Worm (Caenorhabditis elegans) whole organism, L4 larva: ENCODE results near the gene aqp-1.

Experiments used
- F26F4.8 ChIP-seq: fragments of 200-800 bp; sonication (Bioruptor generic); conservative IDR thresholded peaks from 2 replicates; pipeline ENCODE4 v1.3.6; 2022; ENCODE audit warnings: missing genetic modification characterization, missing compliant biosample characterization
- F37D6.2 ChIP-seq: sonication (generic microtip); optimal IDR thresholded peaks from 2 replicates; lab custom pipeline; 2016; ENCODE audit warnings: mild to moderate bottlenecking, missing genetic modification characterization, missing compliant biosample characterization
- Y75B8A.6 ChIP-seq: fragments of 200-800 bp; sonication (Bioruptor generic); IDR thresholded peaks from 2 replicates; pipeline ENCODE4 v1.3.6; 2022; ENCODE audit warnings: missing genetic modification reagents, missing genetic modification characterization, missing compliant biosample characterization
- ZK337.2 ChIP-seq: fragments of 200-800 bp; sonication (Bioruptor generic); IDR thresholded peaks from 2 replicates; pipeline ENCODE4 v1.3.6; 2022; ENCODE audit warnings: missing genetic modification reagents, missing genetic modification characterization, missing compliant biosample characterization
- aha-1 ChIP-seq: fragments of 150-350 bp; peaks from one replicate; lab custom pipeline; 2014; ENCODE audit warnings: missing biosample characterization, missing genetic modification characterization
- arid-1 ChIP-seq: fragments of 200-800 bp; sonication (Bioruptor generic); conservative IDR thresholded peaks from 2 replicates; pipeline ENCODE4 v1.3.6; 2022; ENCODE audit warnings: missing genetic modification reagents, missing genetic modification characterization, missing compliant biosample characterization
- ceh-20 ChIP-seq: fragments of 200-800 bp; sonication (Bioruptor generic); IDR thresholded peaks from 2 replicates; pipeline ENCODE4 v1.3.6; 2022; ENCODE audit warnings: missing genetic modification reagents, missing genetic modification characterization, missing compliant biosample characterization
- ces-1 ChIP-seq: fragments of 150-350 bp; sonication (generic microtip); optimal IDR thresholded peaks from 4 replicates; lab custom pipeline; 2014; ENCODE audit warnings: missing biosample characterization, missing genetic modification reagents, missing genetic modification characterization
- daf-16 ChIP-seq, 3 experiments: sonication (generic microtip); optimal IDR thresholded peaks; 2 replicates each; lab custom pipeline; 2016 to 2017; ENCODE audit warnings: missing genetic modification characterization in 3 of 3, missing genetic modification reagents in 3 of 3, mild to moderate bottlenecking in 2 of 3, missing compliant biosample characterization in 2 of 3, missing biosample characterization in 1 of 3, moderate library complexity in 1 of 3
- daf-19 ChIP-seq: fragments of 200-800 bp; sonication (Bioruptor generic); conservative IDR thresholded peaks from 2 replicates; pipeline ENCODE4 v1.3.6; 2022; ENCODE audit warnings: missing genetic modification characterization, missing compliant biosample characterization
- dmd-6 ChIP-seq: fragments of 200-800 bp; sonication (Bioruptor generic); IDR thresholded peaks from 2 replicates; pipeline ENCODE4 v1.3.6; 2022; ENCODE audit warnings: missing genetic modification reagents, missing genetic modification characterization, missing compliant biosample characterization
- dmd-8 ChIP-seq: fragments of 200-800 bp; sonication (Bioruptor generic); IDR thresholded peaks from 2 replicates; pipeline ENCODE4 v1.3.6; 2022; ENCODE audit warnings: missing genetic modification characterization, missing compliant biosample characterization
- fkh-10 ChIP-seq: fragments of 150-350 bp; optimal IDR thresholded peaks from 2 replicates; lab custom pipeline; 2014; ENCODE audit warnings: missing biosample characterization, missing genetic modification reagents, missing genetic modification characterization
- gei-8 ChIP-seq: fragments of 200-800 bp; sonication (Bioruptor generic); optimal IDR thresholded peaks from 2 replicates; lab custom pipeline; 2018; ENCODE audit warnings: mild to moderate bottlenecking, missing genetic modification characterization, missing compliant biosample characterization
- hlh-11 ChIP-seq: fragments of 200-800 bp; sonication (Bioruptor generic); optimal IDR thresholded peaks from 2 replicates; lab custom pipeline; 2018; ENCODE audit warnings: mild to moderate bottlenecking, missing genetic modification characterization, missing compliant biosample characterization
- hlh-30 ChIP-seq: sonication (generic microtip); optimal IDR thresholded peaks from 2 replicates; lab custom pipeline; 2017; ENCODE audit warnings: antibody characterized with exemption, mild to moderate bottlenecking, missing genetic modification characterization, missing compliant biosample characterization; ENCODE audit not compliant: insufficient read depth
- jun-1 ChIP-seq: fragments of 150-350 bp; optimal IDR thresholded peaks from 2 replicates; lab custom pipeline; 2014; ENCODE audit warnings: missing biosample characterization, missing genetic modification reagents, missing genetic modification characterization
- lin-39 ChIP-seq: fragments of 150-350 bp; optimal IDR thresholded peaks from 2 replicates; lab custom pipeline; 2014; ENCODE audit warnings: missing biosample characterization, missing genetic modification reagents, missing genetic modification characterization
- lir-3 ChIP-seq: sonication (generic microtip); optimal IDR thresholded peaks from 2 replicates; lab custom pipeline; 2016; ENCODE audit warnings: mild to moderate bottlenecking, missing genetic modification characterization, missing compliant biosample characterization
- lsy-2 ChIP-seq, 2 experiments: fragments of 150-350 bp in 1 of 2; sonication (generic microtip) in 1 of 2; optimal IDR thresholded peaks; 2 replicates each; lab custom pipeline; 2014 to 2017; ENCODE audit warnings: missing biosample characterization in 2 of 2, missing genetic modification characterization in 2 of 2
- madf-5 ChIP-seq, 2 experiments: fragments of 200-800 bp; sonication (Bioruptor generic); IDR thresholded peaks; 2 replicates each; pipeline ENCODE4 v1.3.6; 2022; ENCODE audit warnings: missing compliant biosample characterization in 2 of 2, missing genetic modification characterization in 2 of 2
- madf-9 ChIP-seq: fragments of 200-800 bp; sonication (Bioruptor generic); conservative IDR thresholded peaks from 2 replicates; pipeline ENCODE4 v1.3.6; 2022; ENCODE audit warnings: missing genetic modification reagents, missing genetic modification characterization, missing compliant biosample characterization
- mdl-1 ChIP-seq, 2 experiments: fragments of 150-350 bp in 1 of 2; sonication (generic microtip) in 1 of 2; optimal IDR thresholded peaks; 2 replicates each; lab custom pipeline; 2014 to 2017; ENCODE audit warnings: missing biosample characterization in 2 of 2, missing genetic modification characterization in 2 of 2
- mep-1 ChIP-seq: fragments of 150-350 bp; sonication (generic microtip); optimal IDR thresholded peaks from 3 replicates; lab custom pipeline; 2014; ENCODE audit warnings: missing biosample characterization, missing genetic modification characterization
- mes-2 ChIP-seq: sonication (generic microtip); optimal IDR thresholded peaks from 2 replicates; lab custom pipeline; 2016; ENCODE audit warnings: missing genotype, mild to moderate bottlenecking, missing genetic modification characterization, missing compliant biosample characterization; ENCODE audit not compliant: poor library complexity, severe bottlenecking
- mxl-3 ChIP-seq: fragments of 200-800 bp; sonication (Bioruptor generic); optimal IDR thresholded peaks from 2 replicates; lab custom pipeline; 2018; ENCODE audit warnings: mild to moderate bottlenecking, missing genetic modification characterization, missing compliant biosample characterization
- nhr-11 ChIP-seq: fragments of 150-350 bp; optimal IDR thresholded peaks from 2 replicates; lab custom pipeline; 2014; ENCODE audit warnings: missing biosample characterization, missing genetic modification characterization
- nhr-111 ChIP-seq: fragments of 200-800 bp; sonication (Bioruptor generic); optimal IDR thresholded peaks from 2 replicates; lab custom pipeline; 2018; ENCODE audit warnings: mild to moderate bottlenecking, missing genetic modification characterization, missing compliant biosample characterization
- nhr-25 ChIP-seq: sonication (generic microtip); optimal IDR thresholded peaks from 2 replicates; lab custom pipeline; 2017; ENCODE audit warnings: missing genetic modification characterization, mild to moderate bottlenecking, missing compliant biosample characterization, antibody characterized with exemption, moderate library complexity, borderline replicate concordance; ENCODE audit not compliant: insufficient read depth
- nhr-28 ChIP-seq: fragments of 150-350 bp; optimal IDR thresholded peaks from 2 replicates; lab custom pipeline; 2014; ENCODE audit warnings: missing biosample characterization, missing genetic modification characterization
- pha-4 ChIP-seq, 2 experiments: fragments of 150-350 bp in 1 of 2; fragments of 200-800 bp in 1 of 2; sonication (Bioruptor generic) in 1 of 2; IDR thresholded peaks in 1 of 2; optimal IDR thresholded peaks in 1 of 2; 2 replicates each; pipeline versions ENCODE4 v1.3.6 to Lab custom; 2014 to 2022; ENCODE audit warnings: missing genetic modification characterization in 2 of 2, missing genetic modification reagents in 2 of 2, missing biosample characterization in 1 of 2, missing compliant biosample characterization in 1 of 2
- php-3 ChIP-seq: fragments of 200-800 bp; sonication (Bioruptor generic); IDR thresholded peaks from 2 replicates; pipeline ENCODE4 v1.3.6; 2022; ENCODE audit warnings: missing genetic modification reagents, missing genetic modification characterization, missing compliant biosample characterization
- pqm-1 ChIP-seq: sonication (generic microtip); optimal IDR thresholded peaks from 2 replicates; lab custom pipeline; 2017; ENCODE audit warnings: missing biosample characterization, missing genetic modification characterization
- set-16 ChIP-seq: fragments of 200-800 bp; sonication (Bioruptor generic); IDR thresholded peaks from 2 replicates; pipeline ENCODE4 v1.3.6; 2022; ENCODE audit warnings: missing genetic modification reagents, missing genetic modification characterization, missing compliant biosample characterization
- skn-1 ChIP-seq: fragments of 150-350 bp; optimal IDR thresholded peaks from 2 replicates; lab custom pipeline; 2014; ENCODE audit warnings: missing biosample characterization, missing genetic modification characterization
- snpc-4 ChIP-seq: fragments of 150-350 bp; optimal IDR thresholded peaks from 2 replicates; lab custom pipeline; 2014; ENCODE audit warnings: missing biosample characterization, missing genetic modification characterization
- spr-1 ChIP-seq: sonication (generic microtip); optimal IDR thresholded peaks from 2 replicates; lab custom pipeline; 2016; ENCODE audit warnings: mild to moderate bottlenecking, missing genetic modification characterization, missing compliant biosample characterization
- spr-3 ChIP-seq: fragments of 200-800 bp; sonication (Bioruptor generic); optimal IDR thresholded peaks from 2 replicates; lab custom pipeline; 2018; ENCODE audit warnings: mild to moderate bottlenecking, missing genetic modification characterization, missing compliant biosample characterization
- tra-1 ChIP-seq: fragments of 200-800 bp; sonication (Bioruptor generic); IDR thresholded peaks from 2 replicates; pipeline ENCODE4 v1.3.6; 2022; ENCODE audit warnings: missing genetic modification reagents, missing genetic modification characterization, missing compliant biosample characterization
- unc-62 ChIP-seq, 3 experiments: fragments of 150-350 bp in 1 of 3; sonication (generic microtip); optimal IDR thresholded peaks in 2 of 3; peaks in 1 of 3; 1 replicate in 1 of 3; 2 replicates in 2 of 3; lab custom pipeline; 2014 to 2017; ENCODE audit warnings: missing biosample characterization in 3 of 3, missing genetic modification characterization in 3 of 3, missing genetic modification reagents in 3 of 3, missing genotype in 1 of 3
- zip-11 ChIP-seq: fragments of 200-800 bp; sonication (Bioruptor generic); IDR thresholded peaks from 2 replicates; pipeline ENCODE4 v1.3.6; 2022; ENCODE audit warnings: missing genetic modification characterization, missing compliant biosample characterization
- zip-2 ChIP-seq: fragments of 150-350 bp; optimal IDR thresholded peaks from 2 replicates; lab custom pipeline; 2014; ENCODE audit warnings: missing biosample characterization, missing genetic modification characterization
- ztf-11 ChIP-seq: fragments of 150-350 bp; optimal IDR thresholded peaks from 2 replicates; lab custom pipeline; 2014; ENCODE audit warnings: missing biosample characterization, missing genetic modification characterization

aqp-1 gene

ce11 chrII:7287140-7287539 lies 49.0 kb upstream of the aqp-1 start (continued):
- no peak for TF ChIP-seq ZK337.2 (GFP tag; lab: Robert Waterston, UW)
- TF ChIP-seq F26F4.8 (GFP tag; lab: Robert Waterston, UW): no peak
- peak; percentile 71; the same call in 1 of the 2 replicates for TF ChIP-seq tra-1
- TF ChIP-seq lsy-2 (tag; optimal IDR thresholded peaks at IDR 0.05; lab: Kevin White, UChicago): peak in 1 of 2 experiments; percentile 1
- no peak for TF ChIP-seq mep-1 (tag; lab: Kevin White, UChicago)
- no peak for TF ChIP-seq daf-19 (GFP tag; lab: Robert Waterston, UW)
- TF ChIP-seq ceh-20: peak; percentile 70
- no peak for TF ChIP-seq Y75B8A.6 (GFP tag; lab: Robert Waterston, UW)
- TF ChIP-seq php-3 (GFP tag; lab: Robert Waterston, UW): peak; percentile 63; the same call in 1 of the 2 replicates
- no peak for TF ChIP-seq mes-2 (tag; lab: Kevin White, UChicago)
- no peak for TF ChIP-seq zip-11
- TF ChIP-seq jun-1 (tag; lab: Kevin White, UChicago): no peak
- no peak for TF ChIP-seq nhr-25 (tag; lab: Kevin White, UChicago)
- TF ChIP-seq pqm-1 (tag; lab: Kevin White, UChicago): peak; percentile 20
- TF ChIP-seq zip-2 (tag; lab: Kevin White, UChicago): no peak
- no peak for TF ChIP-seq ztf-11
- no peak for TF ChIP-seq fkh-10

DNA sequence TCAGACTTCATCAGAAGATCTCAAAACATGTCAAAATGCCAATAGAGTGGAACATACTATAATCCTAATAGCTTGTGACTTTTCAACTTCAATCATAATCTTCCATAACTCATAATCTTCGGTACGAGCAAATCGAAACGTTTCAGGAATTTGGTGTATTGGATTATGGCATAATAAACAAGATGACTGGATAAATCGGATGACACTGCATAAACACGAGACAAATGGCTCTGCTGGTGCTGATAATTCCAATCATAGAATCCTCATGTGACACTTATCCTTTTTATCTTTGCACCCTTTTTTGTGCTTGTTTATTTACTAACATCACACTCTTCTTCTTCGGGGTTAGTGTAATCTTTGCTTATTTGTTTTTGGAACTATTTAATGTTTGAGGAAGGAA lies 44.9 kb upstream of the aqp-1 start:
- TF ChIP-seq mep-1 (tag; lab: Kevin White, UChicago): no peak
- peak; percentile 84 for TF ChIP-seq aha-1 (tag; lab: Kevin White, UChicago)
- TF ChIP-seq, all 104 proteins: peak for 1

DNA sequence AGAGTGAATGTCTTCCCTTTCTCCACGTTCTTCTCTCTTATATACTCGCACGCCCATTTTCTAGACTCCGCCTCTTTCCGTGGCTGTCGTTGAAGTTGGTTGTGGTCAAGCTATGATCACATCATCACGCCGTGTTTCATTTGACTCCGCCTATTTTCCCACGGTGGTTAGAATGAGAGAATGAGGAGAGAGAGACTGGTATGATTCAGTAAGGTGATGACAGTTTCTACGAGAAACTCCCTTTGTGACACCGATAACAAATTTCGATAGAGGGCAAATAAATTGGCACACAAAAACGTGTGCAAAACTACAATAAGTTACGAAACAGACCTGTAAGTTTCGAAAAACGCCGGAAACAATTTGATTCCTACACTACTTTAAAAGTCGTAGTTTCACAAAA lies 42.4 kb upstream of the aqp-1 start:
- TF ChIP-seq skn-1 (no peak), ces-1 (GFP tag; lab: Kevin White, UChicago) (no peak), pha-4 (GFP tag; IDR thresholded peaks at IDR 0.05; lab: Robert Waterston, UW) (no peak), pha-4 (tag; optimal IDR thresholded peaks at IDR 0.05; lab: Kevin White, UChicago) (no peak), dmd-6 (GFP tag; lab: Robert Waterston, UW) (peak; percentile 65), mxl-3 (GFP tag; lab: Kevin White, UChicago) (peak; percentile 29), mdl-1 (tag; optimal IDR thresholded peaks at IDR 0.05; lab: Kevin White, UChicago) (peak in 1 of 2 experiments; percentile 38), arid-1 (GFP tag; lab: Robert Waterston, UW) (no peak), nhr-28 (peak; percentile 82), unc-62 (GFP tag; optimal IDR thresholded peaks at IDR 0.05 in 1 of 2; lab: Kevin White, UChicago) (peak in 1 of 2 experiments; percentile 59), unc-62 (tag; optimal IDR thresholded peaks at IDR 0.05; lab: Kevin White, UChicago) (no peak), hlh-11 (tag; lab: Kevin White, UChicago) (peak; percentile 36), daf-16 (GFP tag; optimal IDR thresholded peaks at IDR 0.05; lab: Kevin White, UChicago) (no peak), daf-16 (tag; optimal IDR thresholded peaks at IDR 0.05; lab: Kevin White, UChicago) (peak; percentile 3), lin-39 (tag; lab: Kevin White, UChicago) (no peak), pqm-1 (tag; lab: Kevin White, UChicago) (peak; percentile 21), hlh-30 (tag; lab: Kevin White, UChicago) (peak; percentile 46), F26F4.8 (GFP tag; lab: Robert Waterston, UW) (no peak), set-16 (no peak)

- TF ChIP-seq spr-1 (tag; lab: Kevin White, UChicago) (no peak), php-3 (GFP tag; lab: Robert Waterston, UW) (no peak), madf-9 (GFP tag; lab: Robert Waterston, UW) (no peak), hlh-11 (tag; lab: Kevin White, UChicago) (peak; percentile 51), nhr-11 (tag; lab: Kevin White, UChicago) (no peak), F26F4.8 (GFP tag; lab: Robert Waterston, UW) (no peak), mxl-3 (GFP tag; lab: Kevin White, UChicago) (no peak), ceh-20 (no peak), madf-5 (GFP tag; IDR thresholded peaks at IDR 0.05; lab: Robert Waterston, UW) (no peak), lir-3 (tag; lab: Kevin White, UChicago) (no peak), F37D6.2 (tag; lab: Kevin White, UChicago) (no peak), nhr-28 (peak; percentile 73), dmd-8 (no peak), nhr-111 (no peak), snpc-4 (tag; lab: Kevin White, UChicago) (no peak), gei-8 (GFP tag; lab: Kevin White, UChicago) (no peak), lsy-2 (tag; optimal IDR thresholded peaks at IDR 0.05; lab: Kevin White, UChicago) (no peak), hlh-30 (tag; lab: Kevin White, UChicago) (peak; percentile 38), ZK337.2 (GFP tag; lab: Robert Waterston, UW) (no peak), spr-3 (GFP tag; lab: Kevin White, UChicago) (no peak), ces-1 (GFP tag; lab: Kevin White, UChicago) (no peak)
Measured at ce11 chrII:7279808-7280207, 41.7 kb upstream of the aqp-1 start.
